Worm (Caenorhabditis elegans) whole organism, L1 larva: ENCODE data around the gene gphr-1.

Experiments used
- C16A3.4 ChIP-seq: fragments of 150-350 bp; optimal IDR thresholded peaks from 2 replicates; lab custom pipeline; 2014; ENCODE audit warnings: missing biosample characterization, missing genetic modification characterization
- ama-1 ChIP-seq: fragments of 150-350 bp; optimal IDR thresholded peaks from 2 replicates; lab custom pipeline; 2014
- elt-3 ChIP-seq, 6 experiments: fragments of 150-350 bp in 1 of 6; sonication (generic microtip); optimal IDR thresholded peaks; 2 replicates each; lab custom pipeline; 2017 to 2018; ENCODE audit warnings: missing biosample characterization in 6 of 6, missing genetic modification characterization in 6 of 6, inconsistent platforms in 1 of 6
- fos-1 ChIP-seq: fragments of 150-350 bp; optimal IDR thresholded peaks from 2 replicates; lab custom pipeline; 2014; ENCODE audit warnings: missing biosample characterization, missing genetic modification characterization
- hpl-2 ChIP-seq: fragments of 150-350 bp; optimal IDR thresholded peaks from 2 replicates; lab custom pipeline; 2014; ENCODE audit warnings: missing biosample characterization, missing genetic modification reagents, missing genetic modification characterization
- nhr-19 ChIP-seq: fragments of 200-800 bp; sonication (Bioruptor generic); conservative IDR thresholded peaks from 2 replicates; pipeline ENCODE4 v1.3.6; 2022; ENCODE audit warnings: missing genetic modification characterization, missing compliant biosample characterization
- nhr-20 ChIP-seq: sonication (generic microtip); optimal IDR thresholded peaks from 2 replicates; lab custom pipeline; 2016; ENCODE audit warnings: mild to moderate bottlenecking, missing genetic modification characterization, missing compliant biosample characterization
- unc-130 ChIP-seq: fragments of 150-350 bp; optimal IDR thresholded peaks from 2 replicates; lab custom pipeline; 2017; ENCODE audit warnings: missing biosample characterization, missing genetic modification characterization, inconsistent platforms
- zip-4 ChIP-seq: fragments of 200-800 bp; sonication (Bioruptor generic); optimal IDR thresholded peaks from 2 replicates; lab custom pipeline; 2018; ENCODE audit warnings: mild to moderate bottlenecking, missing genetic modification characterization, moderate library complexity, missing compliant biosample characterization

Gene gphr-1

ce11 chrIII:12270391-12270790 is 51.5 kb downstream of the gphr-1 start:
- no peak for TF ChIP-seq ama-1 (lab: Kevin White, UChicago)
- TF ChIP-seq C16A3.4 (tag; lab: Kevin White, UChicago) = no peak
- no peak for TF ChIP-seq zip-4
- no peak for TF ChIP-seq elt-3 (tag; optimal IDR thresholded peaks at IDR 0.05; lab: Kevin White, UChicago)
- TF ChIP-seq hpl-2 (GFP tag; lab: Kevin White, UChicago) = no peak
- no peak for TF ChIP-seq fos-1 (tag; lab: Kevin White, UChicago)
- no peak for TF ChIP-seq unc-130 (tag; lab: Kevin White, UChicago)
- TF ChIP-seq nhr-20 (tag; lab: Kevin White, UChicago) = no peak
- no peak for TF ChIP-seq nhr-19 (GFP tag; lab: Robert Waterston, UW)
- TF ChIP-seq, all 84 proteins: peak for 0
